Worm (Caenorhabditis elegans) whole organism, mixed stage, embryonic: Measurements from ENCODE around the gene T19H12.3.

Source experiments
- blmp-1 ChIP-seq: fragments of 150-350 bp; optimal IDR thresholded peaks from 2 replicates; lab custom pipeline; 2014; ENCODE audit warnings: missing biosample characterization, missing genetic modification characterization
- lin-13 ChIP-seq: fragments of 150-350 bp; optimal IDR thresholded peaks from 2 replicates; lab custom pipeline; 2014; ENCODE audit warnings: missing biosample characterization, missing genetic modification characterization
- mep-1 ChIP-seq: fragments of 150-350 bp; optimal IDR thresholded peaks from 2 replicates; lab custom pipeline; 2017; ENCODE audit warnings: missing biosample characterization, missing genetic modification reagents, missing genetic modification characterization, inconsistent platforms
- nhr-76 ChIP-seq: sonication (generic microtip); optimal IDR thresholded peaks from 2 replicates; lab custom pipeline; 2017; ENCODE audit warnings: missing biosample characterization, missing genetic modification characterization
- pha-4 ChIP-seq: fragments of 150-350 bp; optimal IDR thresholded peaks from 2 replicates; lab custom pipeline; 2018; ENCODE audit warnings: missing biosample characterization, missing genetic modification reagents, missing genetic modification characterization
- snpc-4 ChIP-seq: fragments of 150-350 bp; optimal IDR thresholded peaks from 2 replicates; lab custom pipeline; 2014; ENCODE audit warnings: missing biosample characterization, missing genetic modification characterization
- sptf-1 ChIP-seq: sonication (generic microtip); optimal IDR thresholded peaks from 2 replicates; lab custom pipeline; 2017; ENCODE audit warnings: mild to moderate bottlenecking, missing genetic modification characterization, moderate library complexity, missing compliant biosample characterization
- unc-39 ChIP-seq: fragments of 150-350 bp; optimal IDR thresholded peaks from 2 replicates; lab custom pipeline; 2014; ENCODE audit warnings: missing biosample characterization, missing genetic modification characterization
- unc-62 ChIP-seq: fragments of 150-350 bp; optimal IDR thresholded peaks from 2 replicates; lab custom pipeline; 2014; ENCODE audit warnings: missing biosample characterization, missing genetic modification reagents, missing genetic modification characterization

DNA sequence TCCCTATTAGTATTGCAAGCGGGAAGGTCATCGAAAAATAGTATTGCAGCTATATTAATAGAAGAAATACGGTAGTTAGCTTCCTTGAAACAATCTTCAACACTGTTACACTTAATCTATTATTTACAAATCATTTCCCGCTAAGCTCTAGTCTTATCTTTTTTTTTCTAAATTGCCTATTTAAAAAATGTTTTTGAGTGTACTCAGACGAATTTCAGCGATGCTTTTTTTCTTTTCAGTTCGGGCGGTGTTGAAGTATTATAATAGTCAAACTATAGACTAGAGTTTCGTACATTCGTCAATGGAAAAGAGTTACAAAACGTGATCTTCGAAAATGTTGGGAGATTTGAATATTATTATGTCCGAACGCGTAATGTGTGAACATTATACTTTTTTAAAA, 28.4 kb downstream of the T19H12.3 start:
- TF ChIP-seq pha-4 (tag; lab: Kevin White, UChicago) (no peak), lin-13 (no peak), mep-1 (tag; lab: Kevin White, UChicago) (no peak), unc-39 (tag; lab: Kevin White, UChicago) (no peak), nhr-76 (tag; lab: Kevin White, UChicago) (no peak), sptf-1 (tag; lab: Kevin White, UChicago) (no peak), snpc-4 (tag; lab: Kevin White, UChicago) (no peak), blmp-1 (tag; lab: Kevin White, UChicago) (no peak), unc-62 (GFP tag; lab: Kevin White, UChicago) (no peak)
